Worm (Caenorhabditis elegans): ENCODE data around the gene srw-34.

Gene srw-34

ce11 chrV:16522242-16522641 lies at the start of gene srw-34:
Gene srw-34, minus strand, starts transcription at chrV:16522342.
- TF ChIP-seq him-1 (tag; optimal IDR thresholded peaks at IDR 0.05) (no peak), W03F9.2 (tag; optimal IDR thresholded peaks at IDR 0.05) (no peak), dao-5 (tag; optimal IDR thresholded peaks at IDR 0.05) (no peak)

ce11 chrV:16570697-16571096 lies 48.6 kb upstream of the srw-34 start, which contains the start of gene nhr-233:
Gene nhr-233, minus strand, starts transcription at chrV:16570797.
- TF ChIP-seq W03F9.2 (tag; optimal IDR thresholded peaks at IDR 0.05), result no peak
- TF ChIP-seq dao-5 (tag; optimal IDR thresholded peaks at IDR 0.05), result no peak
- TF ChIP-seq him-1 (tag; optimal IDR thresholded peaks at IDR 0.05), result no peak

DNA sequence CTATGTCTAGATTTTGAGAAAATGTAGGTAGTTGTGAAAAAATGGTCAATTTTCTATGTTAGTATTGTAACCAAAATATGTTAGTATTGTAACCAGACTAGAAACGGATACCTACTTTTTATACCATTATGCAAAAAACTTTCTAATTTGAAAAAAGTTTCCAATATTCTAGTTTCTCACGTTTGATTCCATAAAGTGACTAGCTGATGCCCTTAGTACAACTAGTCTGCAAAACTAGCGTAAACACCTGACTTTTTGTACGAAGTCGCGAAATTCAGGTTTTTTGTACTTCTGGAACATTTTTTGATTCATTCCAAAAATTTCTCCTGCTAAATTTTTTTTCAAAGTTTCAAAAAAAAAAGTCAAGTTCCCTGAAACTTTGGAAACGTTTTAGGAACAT lies 45.9 kb upstream of the srw-34 start:
- TF ChIP-seq dao-5 (tag; optimal IDR thresholded peaks at IDR 0.05), result no peak
- TF ChIP-seq him-1 (tag; optimal IDR thresholded peaks at IDR 0.05), result no peak
- no peak for TF ChIP-seq W03F9.2 (tag; optimal IDR thresholded peaks at IDR 0.05)

DNA sequence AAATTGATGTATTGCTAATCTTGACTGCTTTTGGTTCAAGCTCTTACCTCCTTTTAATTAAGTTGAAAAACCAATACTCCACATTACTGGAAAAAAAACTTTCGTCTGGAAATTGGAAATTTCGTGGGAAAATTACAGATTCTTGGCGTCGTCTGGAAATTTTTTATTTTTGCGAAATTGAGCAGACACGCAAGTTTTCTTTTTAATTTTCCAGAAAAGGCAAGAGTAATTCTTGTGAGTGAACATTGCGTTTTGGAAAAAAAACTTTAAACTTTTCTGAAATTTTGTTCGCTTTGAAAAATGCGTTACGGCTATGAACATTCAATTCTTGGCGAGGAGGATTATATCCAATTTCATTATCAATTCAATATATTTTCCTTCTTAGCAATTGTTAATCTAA lies 43.5 kb upstream of the srw-34 start, which contains the start of gene sru-45:
TSS of gene sru-45 (plus strand) at position 301 of the 400 bp plus-strand sequence.
- TF ChIP-seq W03F9.2 (tag; optimal IDR thresholded peaks at IDR 0.05) (no peak), him-1 (tag; optimal IDR thresholded peaks at IDR 0.05) (no peak), dao-5 (tag; optimal IDR thresholded peaks at IDR 0.05) (no peak)

DNA sequence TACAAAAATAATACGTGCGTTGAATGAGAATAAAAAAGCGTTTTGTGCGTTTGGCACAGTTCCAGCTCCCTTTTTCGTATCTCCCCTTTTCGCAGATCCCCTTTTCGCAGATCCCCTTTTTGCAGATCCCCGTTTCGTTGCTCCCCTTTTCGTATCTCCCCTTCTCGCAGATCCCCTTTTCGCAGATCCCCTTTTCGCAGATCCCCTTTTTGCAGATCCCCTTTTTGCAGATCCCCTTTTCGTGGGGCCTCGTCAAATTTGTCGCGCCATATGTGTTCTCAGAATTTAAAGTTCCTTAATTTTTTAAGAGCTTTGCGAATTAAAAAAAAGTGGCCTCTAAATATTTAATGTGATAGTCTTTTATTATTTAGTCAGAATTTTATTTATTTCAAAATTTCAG lies 30.8 kb upstream of the srw-34 start, which contains the start of gene Y32B12B.4:
TSS of gene Y32B12B.4 (plus strand) at position 399 of the 400 bp plus-strand sequence.
- no peak for TF ChIP-seq him-1 (tag; optimal IDR thresholded peaks at IDR 0.05)
- TF ChIP-seq dao-5 (tag; optimal IDR thresholded peaks at IDR 0.05), result no peak
- no peak for TF ChIP-seq W03F9.2 (tag; optimal IDR thresholded peaks at IDR 0.05)

DNA sequence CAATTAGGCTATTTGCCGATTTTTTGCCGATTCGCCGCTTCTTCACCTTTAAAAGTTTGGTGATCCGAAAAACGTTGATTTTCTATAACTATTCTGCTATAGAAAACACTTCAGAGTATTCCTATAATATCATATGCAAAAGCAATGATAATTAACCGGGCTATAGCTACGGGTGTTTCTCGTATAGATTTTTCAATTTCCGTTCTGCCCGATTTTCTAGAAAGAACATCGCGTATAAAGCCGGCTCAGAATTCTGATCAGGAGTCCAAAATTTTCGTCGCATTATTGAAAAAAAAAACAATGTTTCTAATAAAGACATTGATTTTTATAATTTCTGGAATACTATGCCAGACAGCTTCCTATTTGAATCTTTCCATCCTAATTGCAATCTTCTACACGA lies 28.5 kb upstream of the srw-34 start, which contains the start of gene srbc-65:
TSS of gene srbc-65 (plus strand) at position 301 of the 400 bp plus-strand sequence.
- TF ChIP-seq him-1 (tag; optimal IDR thresholded peaks at IDR 0.05) (no peak), dao-5 (tag; optimal IDR thresholded peaks at IDR 0.05) (no peak), W03F9.2 (tag; optimal IDR thresholded peaks at IDR 0.05) (no peak)

ce11 chrV:16540657-16541056 lies 18.5 kb upstream of the srw-34 start:
- no peak for TF ChIP-seq him-1 (tag; optimal IDR thresholded peaks at IDR 0.05)
- TF ChIP-seq W03F9.2 (tag; optimal IDR thresholded peaks at IDR 0.05), result no peak
- no peak for TF ChIP-seq dao-5 (tag; optimal IDR thresholded peaks at IDR 0.05)

DNA sequence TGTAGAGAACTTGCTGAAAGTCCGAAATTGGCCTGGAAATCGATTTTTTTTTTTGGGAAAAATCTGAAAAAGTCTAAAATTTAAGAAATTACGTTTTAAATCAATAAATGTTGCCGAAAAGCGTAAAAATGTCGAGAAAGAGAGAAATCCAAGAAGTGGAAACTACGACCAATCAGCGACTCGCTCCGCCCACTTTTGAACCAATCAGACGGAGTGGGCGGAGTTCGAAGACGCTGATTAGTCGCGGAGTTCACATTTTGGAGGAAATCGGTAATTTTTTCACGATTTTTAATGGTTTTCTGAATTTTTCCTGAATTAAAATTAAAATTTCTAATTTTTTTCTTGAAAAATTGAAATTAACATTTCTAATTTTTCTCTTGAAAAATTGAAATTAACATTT lies 17.5 kb upstream of the srw-34 start:
- TF ChIP-seq W03F9.2 (tag; optimal IDR thresholded peaks at IDR 0.05), result no peak
- no peak for TF ChIP-seq him-1 (tag; optimal IDR thresholded peaks at IDR 0.05)
- TF ChIP-seq dao-5 (tag; optimal IDR thresholded peaks at IDR 0.05), result no peak

- TF ChIP-seq W03F9.2 (tag; optimal IDR thresholded peaks at IDR 0.05), result no peak
- no peak for TF ChIP-seq him-1 (tag; optimal IDR thresholded peaks at IDR 0.05)
- TF ChIP-seq dao-5 (tag; optimal IDR thresholded peaks at IDR 0.05), result no peak
Observed at ce11 chrV:16537908-16538446, 15.8 kb upstream of the srw-34 start, which contains the start of gene Y32B12B.2. Gene Y32B12B.2, plus strand, starts transcription at chrV:16538396.

- no peak for TF ChIP-seq him-1 (tag; optimal IDR thresholded peaks at IDR 0.05)
- TF ChIP-seq W03F9.2 (tag; optimal IDR thresholded peaks at IDR 0.05), result no peak
- no peak for TF ChIP-seq dao-5 (tag; optimal IDR thresholded peaks at IDR 0.05)
Observed at ce11 chrV:16536701-16537100, 14.6 kb upstream of the srw-34 start, which contains the start of gene Y32B12B.1. Gene Y32B12B.1, plus strand, starts transcription at chrV:16537001.

ce11 chrV:16535172-16535571 lies 13.0 kb upstream of the srw-34 start, which contains the start of gene Y32B12B.8:
Gene Y32B12B.8, plus strand, starts transcription at chrV:16535472.
- TF ChIP-seq him-1 (tag; optimal IDR thresholded peaks at IDR 0.05) (no peak), W03F9.2 (tag; optimal IDR thresholded peaks at IDR 0.05) (no peak), dao-5 (tag; optimal IDR thresholded peaks at IDR 0.05) (no peak)

ce11 chrV:16534000-16534399 lies 11.9 kb upstream of the srw-34 start, which contains the start of gene cpr-2:
Gene cpr-2, minus strand, starts transcription at chrV:16534100.
- TF ChIP-seq dao-5 (tag; optimal IDR thresholded peaks at IDR 0.05), result no peak
- no peak for TF ChIP-seq W03F9.2 (tag; optimal IDR thresholded peaks at IDR 0.05)
- TF ChIP-seq him-1 (tag; optimal IDR thresholded peaks at IDR 0.05), result no peak

DNA sequence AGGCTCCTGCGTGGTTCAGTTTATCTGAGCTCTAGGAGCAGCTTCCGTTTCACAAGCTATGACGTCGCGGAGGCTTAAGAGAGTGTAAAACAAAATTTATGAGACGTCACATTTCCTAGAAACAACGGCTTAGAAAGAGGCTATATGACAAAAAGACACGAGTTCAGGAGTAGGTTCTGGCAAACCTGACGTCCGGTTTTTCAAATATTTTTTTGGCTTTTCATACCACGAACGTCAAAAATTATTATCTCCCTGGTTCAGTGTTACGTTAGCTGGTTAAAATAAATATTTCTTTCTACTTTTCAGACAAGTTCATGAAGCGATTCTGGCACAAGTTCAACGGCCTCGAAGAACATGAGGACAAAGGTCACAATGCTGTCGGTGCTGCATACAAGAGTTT lies 5.7 kb upstream of the srw-34 start, which contains the start of gene F36D3.16:
TSS of gene F36D3.16 (plus strand) at position 301 of the 400 bp plus-strand sequence.
- TF ChIP-seq W03F9.2 (tag; optimal IDR thresholded peaks at IDR 0.05), result no peak
- no peak for TF ChIP-seq him-1 (tag; optimal IDR thresholded peaks at IDR 0.05)
- no peak for TF ChIP-seq dao-5 (tag; optimal IDR thresholded peaks at IDR 0.05)

DNA sequence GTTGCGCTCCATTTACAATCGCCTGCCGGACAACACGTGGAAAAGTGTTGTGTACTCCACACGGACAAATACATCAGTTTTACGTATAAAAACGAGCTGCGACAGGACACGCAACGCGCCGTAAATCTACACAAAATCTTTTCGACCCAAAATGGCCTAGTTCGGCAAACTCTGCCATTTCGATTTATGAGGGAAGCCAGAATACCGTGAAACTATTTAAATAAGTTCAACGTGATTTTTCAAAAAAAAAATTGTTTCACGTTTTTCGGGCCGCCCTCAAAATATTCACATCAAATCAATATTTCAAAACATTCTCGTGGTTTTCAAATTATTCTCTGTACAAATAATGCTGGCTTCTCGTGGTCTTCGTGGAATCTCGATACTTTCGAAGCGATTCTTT lies 4.7 kb upstream of the srw-34 start, which contains the start of gene F36D3.8:
TSS of gene F36D3.8 (plus strand) at position 301 of the 400 bp plus-strand sequence.
- TF ChIP-seq W03F9.2 (tag; optimal IDR thresholded peaks at IDR 0.05), result no peak
- no peak for TF ChIP-seq him-1 (tag; optimal IDR thresholded peaks at IDR 0.05)
- TF ChIP-seq dao-5 (tag; optimal IDR thresholded peaks at IDR 0.05), result no peak

All from whole organism, L4/young adult.